Fruit fly (Drosophila melanogaster) whole organism, wandering third instar larva: ENCODE measurements around the gene hob.

Source experiments
- GATAd ChIP-seq: sonication (Bioruptor generic); optimal IDR thresholded peaks from 2 replicates; lab custom pipeline; 2016; ENCODE audit warnings: missing biosample characterization, missing genetic modification characterization
- Myc ChIP-seq: fragments of >200 bp; optimal IDR thresholded peaks from 2 replicates; lab custom pipeline; 2017
- pan ChIP-seq: fragments of >200 bp; optimal IDR thresholded peaks from 2 replicates; lab custom pipeline; 2017
- psq ChIP-seq: fragments of 200-800 bp; sonication (Bioruptor generic); optimal IDR thresholded peaks from 3 replicates; lab custom pipeline; 2017; ENCODE audit warnings: missing biosample characterization, mild to moderate bottlenecking, missing genetic modification characterization, moderate library complexity
- tai ChIP-seq: sonication (Bioruptor generic); optimal IDR thresholded peaks from 2 replicates; lab custom pipeline; 2016; ENCODE audit warnings: missing biosample characterization, missing genetic modification characterization

dm6 chr3L:3268161-3268560, 49.4 kb upstream of the hob start, which contains the start of gene CG34265:
- TF ChIP-seq psq (no peak), pan (lab: Kevin White, UChicago) (no peak), Myc (lab: Kevin White, UChicago) (no peak), GATAd (no peak), tai (GFP tag; lab: Kevin White, UChicago) (no peak)
